Worm (Caenorhabditis elegans) whole organism, L4/young adult: ENCODE results near the gene C08F11.1.

Experiments used
- W03F9.2 ChIP-seq: fragments of 150-350 bp; optimal IDR thresholded peaks from 2 replicates; lab custom pipeline; 2014; ENCODE audit warnings: missing biosample characterization, missing genetic modification characterization
- dao-5 ChIP-seq: sonication (generic microtip); optimal IDR thresholded peaks from 2 replicates; lab custom pipeline; 2016; ENCODE audit warnings: missing genotype, missing genetic modification characterization, moderate library complexity, missing compliant biosample characterization
- him-1 ChIP-seq: sonication (generic microtip); optimal IDR thresholded peaks from 2 replicates; lab custom pipeline; 2016; ENCODE audit warnings: missing genotype, missing genetic modification reagents, missing genetic modification characterization, missing compliant biosample characterization

DNA sequence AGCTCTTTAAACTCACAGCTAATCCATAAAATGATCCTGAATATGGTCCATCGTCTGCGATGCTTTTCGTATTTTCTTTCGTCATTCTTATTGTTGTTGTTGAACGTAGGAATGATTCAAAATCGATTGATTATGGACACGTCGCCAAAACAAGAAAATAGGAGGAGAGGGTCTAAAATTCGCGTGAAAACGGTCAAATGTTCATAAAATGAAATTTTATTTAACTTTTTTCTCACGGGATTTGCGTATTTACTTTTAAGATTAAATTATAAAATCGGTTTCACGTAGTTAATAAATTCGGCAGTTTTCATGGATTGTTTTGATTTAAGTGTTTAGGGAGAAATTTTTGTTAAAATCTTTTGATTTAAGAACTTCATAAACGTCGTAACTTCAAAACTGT is 25.5 kb downstream of the C08F11.1 start, which contains the start of gene C08F11.10:
- no peak for TF ChIP-seq him-1 (tag; lab: Kevin White, UChicago)
- TF ChIP-seq W03F9.2 = no peak
- TF ChIP-seq dao-5 (tag; lab: Kevin White, UChicago) = no peak
